Fruit fly (Drosophila melanogaster): ENCODE measurements around the gene REPTOR.
A peak's percentile ranks its signal among the peaks of the same experiment; 100 is the strongest.

Gene REPTOR

dm6 chr3R:24586453-24586886 lies 3.8 kb upstream of the REPTOR start (continued):
- peak; percentile 31 for TF ChIP-seq gfzf (GFP tag; optimal IDR thresholded peaks at IDR 0.05)
- peak; percentile 48 for TF ChIP-seq CG6854 (GFP tag; optimal IDR thresholded peaks at IDR 0.05)
- no peak for TF ChIP-seq CG3847 (GFP tag; IDR thresholded peaks at IDR 0.05)
- no peak for TF ChIP-seq CG17328 (GFP tag; IDR thresholded peaks at IDR 0.05)
- TF ChIP-seq CG34376 (GFP tag; optimal IDR thresholded peaks at IDR 0.05): peak; percentile 79
- no peak for TF ChIP-seq eve (GFP tag; optimal IDR thresholded peaks at IDR 0.05)
- TF ChIP-seq stwl (tag; optimal IDR thresholded peaks at IDR 0.05): peak; percentile 58
- TF ChIP-seq CG17802 (tag; optimal IDR thresholded peaks at IDR 0.05): no peak
- TF ChIP-seq CG14050 (GFP tag; IDR thresholded peaks at IDR 0.05): no peak
- TF ChIP-seq CG11093 (GFP tag; IDR thresholded peaks at IDR 0.05): no peak
- TF ChIP-seq CG2116 (GFP tag; optimal IDR thresholded peaks at IDR 0.05): peak; percentile 14
- peak; percentile 39 for TF ChIP-seq CG2120 (GFP tag; optimal IDR thresholded peaks at IDR 0.05)
- no peak for TF ChIP-seq CG43689 (GFP tag; IDR thresholded peaks at IDR 0.05)
- TF ChIP-seq CG2712 (tag; optimal IDR thresholded peaks at IDR 0.05): peak; percentile 32
- TF ChIP-seq odd (GFP tag; optimal IDR thresholded peaks at IDR 0.05): no peak
- no peak for TF ChIP-seq danr (GFP tag; IDR thresholded peaks at IDR 0.05)
- TF ChIP-seq CG4707 (GFP tag; optimal IDR thresholded peaks at IDR 0.05): no peak
- TF ChIP-seq CG3281 (GFP tag; optimal IDR thresholded peaks at IDR 0.05): no peak
- TF ChIP-seq NfI (GFP tag; optimal IDR thresholded peaks at IDR 0.05): peak; percentile 0
- peak; percentile 98 for TF ChIP-seq CG1832 (GFP tag; optimal IDR thresholded peaks at IDR 0.05)
- TF ChIP-seq Hr78 (GFP tag; optimal IDR thresholded peaks at IDR 0.05): peak in 1 of 2 experiments; percentile 72
- peak; percentile 56 for TF ChIP-seq scrt (GFP tag; optimal IDR thresholded peaks at IDR 0.05)
- no peak for TF ChIP-seq CG8281 (tag; optimal IDR thresholded peaks at IDR 0.05)
- no peak for TF ChIP-seq CG15696 (tag; optimal IDR thresholded peaks at IDR 0.05)
- TF ChIP-seq Sox100B (GFP tag; optimal IDR thresholded peaks at IDR 0.05): no peak
- peak; percentile 29 for TF ChIP-seq corto (GFP tag; optimal IDR thresholded peaks at IDR 0.05)
- TF ChIP-seq CG6813 (GFP tag; optimal IDR thresholded peaks at IDR 0.05): peak; percentile 7
- peak in 1 of 2 experiments; percentile 4 for TF ChIP-seq Hr51 (GFP tag; optimal IDR thresholded peaks at IDR 0.05)
- TF ChIP-seq CG11695 (GFP tag; IDR thresholded peaks at IDR 0.05): no peak
- TF ChIP-seq Jarid2 (GFP tag; optimal IDR thresholded peaks at IDR 0.05): no peak
- TF ChIP-seq trem (tag; optimal IDR thresholded peaks at IDR 0.05): peak; percentile 41
- no peak for TF ChIP-seq jumu (GFP tag; optimal IDR thresholded peaks at IDR 0.05)
- TF ChIP-seq usp (GFP tag; optimal IDR thresholded peaks at IDR 0.05): no peak
- peak; percentile 99 for TF ChIP-seq kni (GFP tag; optimal IDR thresholded peaks at IDR 0.05)
- peak in 1 of 2 experiments; percentile 31 for TF ChIP-seq tll (GFP tag; optimal IDR thresholded peaks at IDR 0.05)
- peak; percentile 14 for TF ChIP-seq CG18262 (tag; optimal IDR thresholded peaks at IDR 0.05)
- no peak for TF ChIP-seq CG14667 (GFP tag; IDR thresholded peaks at IDR 0.05)
- TF ChIP-seq Hey (tag; optimal IDR thresholded peaks at IDR 0.05): no peak
- peak; percentile 12 for TF ChIP-seq bcd (GFP tag; optimal IDR thresholded peaks at IDR 0.05)
- TF ChIP-seq gsb-n (tag; optimal IDR thresholded peaks at IDR 0.05): peak; percentile 24
- TF ChIP-seq Side (GFP tag; optimal IDR thresholded peaks at IDR 0.05): peak; percentile 37
- TF ChIP-seq CG14710 (tag; optimal IDR thresholded peaks at IDR 0.05): peak; percentile 31
- TF ChIP-seq fru (optimal IDR thresholded peaks at IDR 0.05): peak; percentile 61
- no peak for TF ChIP-seq CG15479 (GFP tag; optimal IDR thresholded peaks at IDR 0.05)
- no peak for TF ChIP-seq CG6272 (GFP tag; IDR thresholded peaks at IDR 0.05)
- no peak for TF ChIP-seq Atf6 (GFP tag; IDR thresholded peaks at IDR 0.05)
- no peak for TF ChIP-seq dmrt11E (tag; optimal IDR thresholded peaks at IDR 0.05)
- peak; percentile 100 for TF ChIP-seq sd (tag; optimal IDR thresholded peaks at IDR 0.05)
- TF ChIP-seq MTF-1 (GFP tag; optimal IDR thresholded peaks at IDR 0.05; ENCODE audit: borderline replicate concordance): peak; percentile 62
- peak; percentile 76 for TF ChIP-seq CTCF (GFP tag; optimal IDR thresholded peaks at IDR 0.05)
- no peak for TF ChIP-seq CG12236 (GFP tag; optimal IDR thresholded peaks at IDR 0.05)
